Worm (Caenorhabditis elegans) whole organism, L1 larva: ENCODE results near the gene str-208.

Source experiments
- C16A3.4 ChIP-seq: fragments of 150-350 bp; optimal IDR thresholded peaks from 2 replicates; lab custom pipeline; 2014; ENCODE audit warnings: missing biosample characterization, missing genetic modification characterization
- F16B12.6 ChIP-seq: fragments of 150-350 bp; optimal IDR thresholded peaks from 2 replicates; lab custom pipeline; 2014; ENCODE audit warnings: missing biosample characterization, missing genetic modification characterization
- aha-1 ChIP-seq: fragments of 150-350 bp; optimal IDR thresholded peaks from 2 replicates; lab custom pipeline; 2014; ENCODE audit warnings: missing biosample characterization, missing genetic modification characterization
- blmp-1 ChIP-seq: fragments of 150-350 bp; optimal IDR thresholded peaks from 2 replicates; lab custom pipeline; 2014; ENCODE audit warnings: missing biosample characterization, missing genetic modification characterization
- ceh-8 ChIP-seq: fragments of 200-800 bp; sonication (Bioruptor generic); optimal IDR thresholded peaks from 2 replicates; lab custom pipeline; 2018; ENCODE audit warnings: mild to moderate bottlenecking, missing genetic modification characterization, moderate library complexity, missing compliant biosample characterization
- ceh-82 ChIP-seq, 3 experiments: fragments of 150-350 bp in 1 of 3; sonication (generic microtip) in 2 of 3; optimal IDR thresholded peaks; 2 replicates each; lab custom pipeline; 2014 to 2017; ENCODE audit warnings: missing biosample characterization in 3 of 3, missing genetic modification characterization in 3 of 3
- dpl-1 ChIP-seq, 3 experiments: fragments of 150-350 bp in 2 of 3; sonication (generic microtip) in 1 of 3; optimal IDR thresholded peaks; 2 replicates each; lab custom pipeline; 2014 to 2017; ENCODE audit warnings: missing biosample characterization in 3 of 3, missing genetic modification characterization in 3 of 3, missing genetic modification reagents in 3 of 3
- dsc-1 ChIP-seq: sonication (generic microtip); optimal IDR thresholded peaks from 2 replicates; lab custom pipeline; 2016; ENCODE audit warnings: mild to moderate bottlenecking, missing genetic modification characterization, missing compliant biosample characterization
- efl-1 ChIP-seq, 4 experiments: fragments of 150-350 bp; optimal IDR thresholded peaks in 3 of 4; peaks in 1 of 4; 1 replicate in 1 of 4; 2 replicates in 3 of 4; lab custom pipeline; 2014; ENCODE audit warnings: missing biosample characterization in 2 of 4, missing genetic modification characterization in 2 of 4, missing genetic modification reagents in 2 of 4
- efl-3 ChIP-seq: fragments of 200-800 bp; sonication (Bioruptor generic); optimal IDR thresholded peaks from 2 replicates; lab custom pipeline; 2018; ENCODE audit warnings: mild to moderate bottlenecking, missing genetic modification characterization, missing compliant biosample characterization
- elt-2 ChIP-seq: sonication (generic microtip); optimal IDR thresholded peaks from 2 replicates; lab custom pipeline; 2016; ENCODE audit warnings: missing genetic modification characterization, mild to moderate bottlenecking, inconsistent platforms, missing compliant biosample characterization, missing genetic modification reagents
- fkh-10 ChIP-seq: sonication (generic microtip); optimal IDR thresholded peaks from 2 replicates; lab custom pipeline; 2017; ENCODE audit warnings: missing biosample characterization, missing genetic modification reagents, missing genetic modification characterization
- fkh-4 ChIP-seq: sonication (generic microtip); optimal IDR thresholded peaks from 2 replicates; lab custom pipeline; 2016; ENCODE audit warnings: missing compliant biosample characterization, missing genetic modification characterization, borderline replicate concordance
- fos-1 ChIP-seq: fragments of 150-350 bp; optimal IDR thresholded peaks from 2 replicates; lab custom pipeline; 2014; ENCODE audit warnings: missing biosample characterization, missing genetic modification characterization
- irx-1 ChIP-seq: sonication (generic microtip); optimal IDR thresholded peaks from 2 replicates; lab custom pipeline; 2016; ENCODE audit warnings: missing genetic modification characterization, missing compliant biosample characterization
- lin-15B ChIP-seq: fragments of 150-350 bp; sonication (generic microtip); optimal IDR thresholded peaks from 3 replicates; lab custom pipeline; 2014; ENCODE audit warnings: missing biosample characterization, missing genetic modification characterization
- lir-3 ChIP-seq: sonication (generic microtip); optimal IDR thresholded peaks from 2 replicates; lab custom pipeline; 2016; ENCODE audit warnings: mild to moderate bottlenecking, missing genetic modification characterization, moderate library complexity, missing compliant biosample characterization; ENCODE audit not compliant: poor library complexity
- lsy-2 ChIP-seq, 2 experiments: fragments of 150-350 bp; optimal IDR thresholded peaks; 2 replicates each; lab custom pipeline; 2014; ENCODE audit warnings: missing biosample characterization in 2 of 2, missing genetic modification characterization in 2 of 2
- mdl-1 ChIP-seq, 2 experiments: fragments of 150-350 bp; optimal IDR thresholded peaks; 2 replicates each; lab custom pipeline; 2014 to 2017; ENCODE audit warnings: missing biosample characterization in 2 of 2, missing genetic modification characterization in 2 of 2, inconsistent platforms in 1 of 2
- mef-2 ChIP-seq: fragments of 150-350 bp; optimal IDR thresholded peaks from 2 replicates; lab custom pipeline; 2014; ENCODE audit warnings: missing biosample characterization, missing genetic modification characterization
- nhr-12 ChIP-seq: sonication (generic microtip); optimal IDR thresholded peaks from 2 replicates; lab custom pipeline; 2017; ENCODE audit warnings: missing biosample characterization, missing genetic modification characterization
- nhr-19 ChIP-seq: fragments of 200-800 bp; sonication (Bioruptor generic); conservative IDR thresholded peaks from 2 replicates; pipeline ENCODE4 v1.3.6; 2022; ENCODE audit warnings: missing genetic modification characterization, missing compliant biosample characterization
- nhr-28 ChIP-seq: fragments of 150-350 bp; optimal IDR thresholded peaks from 2 replicates; lab custom pipeline; 2014; ENCODE audit warnings: missing biosample characterization, missing genetic modification characterization
- nhr-71 ChIP-seq: sonication (generic microtip); optimal IDR thresholded peaks from 2 replicates; lab custom pipeline; 2016; ENCODE audit warnings: mild to moderate bottlenecking, missing genetic modification characterization, moderate library complexity, missing compliant biosample characterization
- nhr-85 ChIP-seq: sonication (generic microtip); peaks from one replicate; lab custom pipeline; 2016; ENCODE audit warnings: missing genetic modification characterization, inconsistent platforms, missing compliant biosample characterization
- nhr-90 ChIP-seq: sonication (generic microtip); optimal IDR thresholded peaks from 2 replicates; lab custom pipeline; 2016; ENCODE audit warnings: mild to moderate bottlenecking, missing genetic modification characterization, missing compliant biosample characterization; ENCODE audit not compliant: poor library complexity
- pag-3 ChIP-seq: sonication (generic microtip); optimal IDR thresholded peaks from 2 replicates; lab custom pipeline; 2017; ENCODE audit warnings: missing genetic modification characterization, mild to moderate bottlenecking, missing compliant biosample characterization, antibody characterized with exemption, borderline replicate concordance; ENCODE audit not compliant: insufficient read depth
- pax-3 ChIP-seq: fragments of 200-800 bp; sonication (Bioruptor generic); optimal IDR thresholded peaks from 2 replicates; lab custom pipeline; 2018; ENCODE audit warnings: mild to moderate bottlenecking, missing genetic modification characterization, moderate library complexity, missing compliant biosample characterization
- pqm-1 ChIP-seq: sonication (generic microtip); optimal IDR thresholded peaks from 3 replicates; lab custom pipeline; 2017; ENCODE audit warnings: missing biosample characterization, missing genetic modification characterization
- rnt-1 ChIP-seq: sonication (generic microtip); optimal IDR thresholded peaks from 2 replicates; lab custom pipeline; 2016; ENCODE audit warnings: mild to moderate bottlenecking, missing genetic modification characterization, moderate library complexity, missing compliant biosample characterization
- sup-37 ChIP-seq: fragments of 200-800 bp; sonication (Bioruptor generic); optimal IDR thresholded peaks from 2 replicates; lab custom pipeline; 2018; ENCODE audit warnings: mild to moderate bottlenecking, missing genetic modification characterization, missing compliant biosample characterization
- swsn-7 ChIP-seq: sonication (generic microtip); optimal IDR thresholded peaks from 2 replicates; lab custom pipeline; 2016; ENCODE audit warnings: missing genetic modification characterization, missing compliant biosample characterization
- unc-130 ChIP-seq: fragments of 150-350 bp; optimal IDR thresholded peaks from 2 replicates; lab custom pipeline; 2017; ENCODE audit warnings: missing biosample characterization, missing genetic modification characterization, inconsistent platforms
- xbp-1 ChIP-seq: sonication (generic microtip); optimal IDR thresholded peaks from 2 replicates; lab custom pipeline; 2016; ENCODE audit warnings: missing genetic modification characterization, missing compliant biosample characterization
- zag-1 ChIP-seq: fragments of 150-350 bp; optimal IDR thresholded peaks from 2 replicates; lab custom pipeline; 2014; ENCODE audit warnings: missing biosample characterization, missing genetic modification characterization
- zip-4 ChIP-seq: fragments of 200-800 bp; sonication (Bioruptor generic); optimal IDR thresholded peaks from 2 replicates; lab custom pipeline; 2018; ENCODE audit warnings: mild to moderate bottlenecking, missing genetic modification characterization, moderate library complexity, missing compliant biosample characterization
- ztf-11 ChIP-seq, 2 experiments: sonication (generic microtip); optimal IDR thresholded peaks; 2 replicates each; lab custom pipeline; 2016 to 2017; ENCODE audit warnings: missing genetic modification characterization in 2 of 2, missing biosample characterization in 1 of 2, missing compliant biosample characterization in 1 of 2

Gene str-208

DNA sequence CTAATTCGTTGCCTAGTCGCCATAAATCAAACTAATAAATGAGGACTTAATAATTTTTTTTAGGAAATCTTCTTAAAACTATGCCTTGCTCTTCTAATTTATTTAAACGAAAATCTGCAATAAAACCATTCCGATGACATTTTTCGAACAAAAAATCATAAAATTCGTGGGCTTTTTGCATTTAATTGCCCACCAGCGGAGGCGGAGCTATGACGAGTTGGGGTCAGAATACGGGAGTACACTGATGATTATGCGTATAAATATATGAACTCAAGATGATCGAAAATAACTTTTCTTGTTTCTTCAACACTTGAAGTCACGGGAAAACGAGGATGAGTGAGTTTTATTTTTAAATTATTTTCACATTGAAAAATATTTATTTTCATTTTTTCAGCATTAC, 22.2 kb upstream of the str-208 start, which contains the start of gene catp-2:
catp-2 (plus strand) TSS at position 301 of the 400 bp plus-strand sequence.
- TF ChIP-seq nhr-19: no peak
- TF ChIP-seq zip-4 (GFP tag; lab: Kevin White, UChicago): no peak
- TF ChIP-seq efl-1 (optimal IDR thresholded peaks at IDR 0.05; lab: Kevin White, UChicago): no peak
- no peak for TF ChIP-seq efl-1 (GFP tag; optimal IDR thresholded peaks at IDR 0.05 in 1 of 2; lab: Kevin White, UChicago)
- TF ChIP-seq sup-37 (GFP tag; lab: Kevin White, UChicago): no peak
- TF ChIP-seq irx-1: no peak
- no peak for TF ChIP-seq ceh-8 (GFP tag; lab: Kevin White, UChicago)
- TF ChIP-seq mdl-1 (tag; optimal IDR thresholded peaks at IDR 0.05; lab: Kevin White, UChicago): no peak
- TF ChIP-seq zag-1 (tag; lab: Kevin White, UChicago): no peak
- TF ChIP-seq dpl-1 (GFP tag; optimal IDR thresholded peaks at IDR 0.05; lab: Kevin White, UChicago): no peak
- TF ChIP-seq pax-3 (tag; lab: Kevin White, UChicago): no peak
- TF ChIP-seq F16B12.6 (tag; lab: Kevin White, UChicago): no peak
- TF ChIP-seq ceh-82 (tag; optimal IDR thresholded peaks at IDR 0.05; lab: Kevin White, UChicago): no peak
- TF ChIP-seq nhr-28: no peak
- no peak for TF ChIP-seq lsy-2 (tag; optimal IDR thresholded peaks at IDR 0.05; lab: Kevin White, UChicago)
- no peak for TF ChIP-seq lir-3 (tag; lab: Kevin White, UChicago)

DNA sequence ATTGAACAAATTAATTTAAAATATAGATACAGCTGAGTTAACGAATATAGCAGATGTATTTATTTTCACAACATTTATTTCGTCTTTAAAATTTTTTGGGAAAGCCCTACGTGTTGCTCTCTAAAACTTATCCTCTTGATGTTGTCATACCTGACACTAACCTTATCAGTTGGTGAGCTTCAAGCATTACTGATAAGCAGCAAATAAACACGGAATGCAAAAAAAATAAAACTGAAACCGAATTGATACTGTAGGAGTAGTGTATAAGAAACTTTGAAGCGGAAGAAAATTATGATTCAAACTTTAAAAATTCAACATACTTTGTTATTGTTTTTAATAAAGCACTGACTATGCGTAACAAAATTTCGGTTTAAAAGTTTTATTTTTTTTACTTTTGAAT, 21.5 kb upstream of the str-208 start:
- TF ChIP-seq pqm-1 (tag; lab: Kevin White, UChicago) (peak; percentile 19), ztf-11 (tag; optimal IDR thresholded peaks at IDR 0.05; lab: Kevin White, UChicago) (no peak), dsc-1 (tag; lab: Kevin White, UChicago) (no peak), C16A3.4 (tag; lab: Kevin White, UChicago) (no peak), elt-2 (tag; lab: Kevin White, UChicago) (peak; percentile 60), efl-1 (optimal IDR thresholded peaks at IDR 0.05; lab: Kevin White, UChicago) (no peak), efl-1 (GFP tag; optimal IDR thresholded peaks at IDR 0.05 in 1 of 2; lab: Kevin White, UChicago) (no peak), mef-2 (tag; lab: Kevin White, UChicago) (no peak)

DNA sequence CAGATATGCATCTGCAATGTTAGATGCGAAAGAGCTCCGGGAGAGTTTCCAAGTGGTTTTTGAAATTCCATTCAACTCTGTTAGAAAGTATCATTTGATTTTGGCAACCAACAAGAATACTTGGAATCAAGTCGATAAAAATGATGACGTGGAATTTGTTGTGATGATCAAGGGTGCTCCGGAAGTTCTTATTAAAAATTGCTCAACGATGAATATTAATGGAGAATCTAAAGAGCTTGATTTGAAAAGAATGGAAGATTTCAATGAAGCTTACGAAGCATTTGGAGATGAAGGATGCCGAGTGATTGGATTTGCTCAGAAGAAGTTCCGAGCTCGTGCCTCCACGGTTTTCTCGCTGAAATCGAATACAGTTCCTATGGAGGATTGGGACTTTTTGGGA, 19.3 kb upstream of the str-208 start:
- no peak for TF ChIP-seq efl-3 (GFP tag; lab: Kevin White, UChicago)
- no peak for TF ChIP-seq swsn-7 (tag; lab: Kevin White, UChicago)
- TF ChIP-seq fkh-4: no peak
- no peak for TF ChIP-seq efl-1 (optimal IDR thresholded peaks at IDR 0.05; lab: Kevin White, UChicago)
- TF ChIP-seq efl-1 (GFP tag; optimal IDR thresholded peaks at IDR 0.05 in 1 of 2; lab: Kevin White, UChicago): no peak
- no peak for TF ChIP-seq nhr-12 (tag; lab: Kevin White, UChicago)
- TF ChIP-seq nhr-85 (tag; lab: Kevin White, UChicago): no peak
- no peak for TF ChIP-seq sup-37 (GFP tag; lab: Kevin White, UChicago)
- no peak for TF ChIP-seq blmp-1
- no peak for TF ChIP-seq rnt-1 (tag; lab: Kevin White, UChicago)
- TF ChIP-seq nhr-71 (tag; lab: Kevin White, UChicago): no peak
- TF ChIP-seq mef-2 (tag; lab: Kevin White, UChicago): no peak
- TF ChIP-seq pax-3 (tag; lab: Kevin White, UChicago): no peak
- TF ChIP-seq fos-1 (tag; lab: Kevin White, UChicago): no peak
- no peak for TF ChIP-seq fkh-10 (GFP tag; lab: Kevin White, UChicago)

DNA sequence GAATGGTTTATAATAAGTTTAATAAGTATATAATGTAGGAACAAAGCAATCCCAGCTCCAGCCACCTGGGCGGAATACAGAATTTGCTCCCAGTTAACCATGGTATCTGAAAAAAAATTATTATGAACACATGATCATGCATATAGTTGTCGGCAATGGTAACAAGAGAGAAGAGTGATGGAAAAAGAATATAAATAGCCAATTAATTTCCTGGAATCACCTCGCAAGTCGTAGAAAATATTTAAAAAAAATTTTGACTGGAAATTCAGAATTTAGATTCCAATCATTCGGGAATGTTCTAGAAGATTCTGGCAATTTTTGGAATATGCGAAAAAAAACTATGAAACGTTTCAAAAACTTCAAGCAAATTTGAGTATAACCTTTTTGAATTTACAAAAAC, 12.4 kb upstream of the str-208 start, which contains the start of gene str-211:
str-211 (minus strand) TSS at position 101 of the 400 bp plus-strand sequence.
- TF ChIP-seq mdl-1 (tag; optimal IDR thresholded peaks at IDR 0.05; lab: Kevin White, UChicago) (no peak), pag-3 (tag; lab: Kevin White, UChicago) (no peak), efl-1 (optimal IDR thresholded peaks at IDR 0.05; lab: Kevin White, UChicago) (no peak), efl-1 (GFP tag; optimal IDR thresholded peaks at IDR 0.05 in 1 of 2; lab: Kevin White, UChicago) (no peak), xbp-1 (tag; lab: Kevin White, UChicago) (no peak), ceh-8 (GFP tag; lab: Kevin White, UChicago) (no peak), nhr-90 (tag; lab: Kevin White, UChicago) (no peak), unc-130 (no peak), lir-3 (tag; lab: Kevin White, UChicago) (no peak), aha-1 (tag; lab: Kevin White, UChicago) (no peak), pax-3 (tag; lab: Kevin White, UChicago) (no peak), swsn-7 (tag; lab: Kevin White, UChicago) (no peak), lin-15B (tag; lab: Kevin White, UChicago) (no peak)
